Worm (Caenorhabditis elegans): Measurements from ENCODE around the gene F26G1.15.
"Not testable (repeated sequence)": the region's sequence is repeated elsewhere in the genome, so short reads cannot be mapped to it uniquely, and the experiment has no call there.

F26G1.15 gene

ce11 chrII:4811986-4812385 lies 21.9 kb downstream of the F26G1.15 start, which contains the start of gene rig-6:
Gene rig-6 (minus strand): TSS chrII:4812086.
- TF ChIP-seq C38D4.7 (GFP tag; optimal IDR thresholded peaks at IDR 0.05): no peak
- TF ChIP-seq syd-9 (tag; optimal IDR thresholded peaks at IDR 0.05): no peak
- no peak for TF ChIP-seq T23F11.4 (GFP tag; optimal IDR thresholded peaks at IDR 0.05)
- TF ChIP-seq ceh-19 (GFP tag; optimal IDR thresholded peaks at IDR 0.05): no peak
- TF ChIP-seq lim-6 (tag; optimal IDR thresholded peaks at IDR 0.05): no peak
- no peak for TF ChIP-seq unc-42 (tag; optimal IDR thresholded peaks at IDR 0.05)
- no peak for TF ChIP-seq ceh-6 (GFP tag; optimal IDR thresholded peaks at IDR 0.05)
- no peak for TF ChIP-seq K09A11.1 (tag; optimal IDR thresholded peaks at IDR 0.05; ENCODE audit: insufficient read depth)
- no peak for TF ChIP-seq hlh-8 (tag; optimal IDR thresholded peaks at IDR 0.05)
- no peak for TF ChIP-seq Y22D7AL.16 (tag; optimal IDR thresholded peaks at IDR 0.05)
- no peak for TF ChIP-seq ceh-31 (tag; optimal IDR thresholded peaks at IDR 0.05)
- TF ChIP-seq hlh-13 (GFP tag; optimal IDR thresholded peaks at IDR 0.05): no peak
- no peak for TF ChIP-seq ceh-45 (GFP tag; IDR thresholded peaks at IDR 0.05)
- TF ChIP-seq ztf-16 (tag; optimal IDR thresholded peaks at IDR 0.05): no peak

ce11 chrII:4815356-4815755 lies 25.3 kb downstream of the F26G1.15 start:
- no peak for TF ChIP-seq unc-3 (GFP tag; conservative IDR thresholded peaks at IDR 0.05)
- no peak for TF ChIP-seq unc-3 (tag; optimal IDR thresholded peaks at IDR 0.05)
- TF ChIP-seq ttx-3 (tag; optimal IDR thresholded peaks at IDR 0.05): no peak
- TF ChIP-seq mec-3 (tag; optimal IDR thresholded peaks at IDR 0.05; ENCODE audit: borderline replicate concordance): no peak
- TF ChIP-seq ztf-16 (tag; optimal IDR thresholded peaks at IDR 0.05): no peak
- TF ChIP-seq ets-4 (tag; optimal IDR thresholded peaks at IDR 0.05): no peak
- no peak for TF ChIP-seq ceh-14 (tag; optimal IDR thresholded peaks at IDR 0.05)
- TF ChIP-seq ceh-34 (tag; optimal IDR thresholded peaks at IDR 0.05): peak; percentile 94

ce11 chrII:4818780-4819179 lies 28.7 kb downstream of the F26G1.15 start:
- no peak for TF ChIP-seq unc-86 (tag; optimal IDR thresholded peaks at IDR 0.05)
- TF ChIP-seq ztf-16 (tag; optimal IDR thresholded peaks at IDR 0.05): no peak
- TF ChIP-seq eyg-1 (tag; optimal IDR thresholded peaks at IDR 0.05): no peak

- TF ChIP-seq unc-86 (tag; optimal IDR thresholded peaks at IDR 0.05) (no peak), elt-2 (tag; optimal IDR thresholded peaks at IDR 0.05) (peak; percentile 15), ceh-34 (tag; optimal IDR thresholded peaks at IDR 0.05) (no peak)
These were observed 31.6 kb downstream of the F26G1.15 start, which contains the start of gene lact-5 for ce11 chrII:4821739-4822138. Gene lact-5 (minus strand): TSS chrII:4821739.

ce11 chrII:4822610-4823009 lies 32.5 kb downstream of the F26G1.15 start:
- peak; percentile 60 for TF ChIP-seq elt-2 (tag; optimal IDR thresholded peaks at IDR 0.05)
- TF ChIP-seq madf-2 (tag; optimal IDR thresholded peaks at IDR 0.05): no peak

- TF ChIP-seq unc-86, madf-2, hlh-6 (tag; optimal IDR thresholded peaks at IDR 0.05): not testable (repeated sequence)
These were observed 35.0 kb downstream of the F26G1.15 start, which contains the start of the genes C33F10.8 and msp-40 for ce11 chrII:4825133-4825532. Gene C33F10.8 (minus strand): TSS chrII:4825233. Gene msp-40 (plus strand): TSS chrII:4825414.

- TF ChIP-seq ceh-34 (tag; optimal IDR thresholded peaks at IDR 0.05) (peak; percentile 0), unc-55 (GFP tag; optimal IDR thresholded peaks at IDR 0.05) (peak; percentile 68), dve-1 (tag; optimal IDR thresholded peaks at IDR 0.05) (no peak)
These were observed 37.9 kb downstream of the F26G1.15 start, which contains the start of the genes fbxb-88 and tbck-1 for ce11 chrII:4827734-4828609. Gene fbxb-88 (minus strand): TSS chrII:4827884. Gene tbck-1 (plus strand): TSS chrII:4828559.
